Worm (Caenorhabditis elegans) whole organism, L4 larva: Measurements from ENCODE around the gene F54F2.7.

Experiments used
- lin-39 ChIP-seq: fragments of 150-350 bp; optimal IDR thresholded peaks from 2 replicates; lab custom pipeline; 2014; ENCODE audit warnings: missing biosample characterization, missing genetic modification reagents, missing genetic modification characterization
- nhr-28 ChIP-seq: fragments of 150-350 bp; optimal IDR thresholded peaks from 2 replicates; lab custom pipeline; 2014; ENCODE audit warnings: missing biosample characterization, missing genetic modification characterization
- snpc-4 ChIP-seq: fragments of 150-350 bp; optimal IDR thresholded peaks from 2 replicates; lab custom pipeline; 2014; ENCODE audit warnings: missing biosample characterization, missing genetic modification characterization

DNA sequence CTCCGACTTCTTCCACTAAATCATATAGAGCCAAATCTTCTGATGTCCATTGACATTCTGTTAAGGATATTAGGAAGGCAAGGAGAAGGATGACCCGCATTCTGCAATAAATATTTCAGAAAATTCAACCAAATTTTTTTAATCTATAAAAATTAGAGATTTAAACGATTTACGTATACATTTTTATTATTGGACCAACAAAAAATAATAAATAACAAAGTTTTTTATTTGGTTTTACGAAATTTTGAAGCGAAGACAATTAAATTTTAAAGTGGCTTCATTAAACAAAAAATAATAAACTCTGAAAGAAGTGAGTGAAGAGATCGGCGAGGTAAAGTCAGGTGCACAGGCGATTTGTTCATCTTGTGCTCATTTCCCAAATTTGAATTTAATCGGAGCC lies 20.0 kb upstream of the F54F2.7 start, which contains the start of gene F54F2.9:
- TF ChIP-seq lin-39 (no peak), nhr-28 (tag; lab: Kevin White, UChicago) (no peak), snpc-4 (no peak)
